Worm (Caenorhabditis elegans) whole organism, L1 larva: Measurements from ENCODE around the gene scl-2.
A peak's percentile ranks its signal among the peaks of the same experiment; 100 is the strongest.

Experiments used
- C16A3.4 ChIP-seq: fragments of 150-350 bp; optimal IDR thresholded peaks from 2 replicates; lab custom pipeline; 2014; ENCODE audit warnings: missing biosample characterization, missing genetic modification characterization
- Y116A8C.19 ChIP-seq: sonication (generic microtip); optimal IDR thresholded peaks from 2 replicates; lab custom pipeline; 2016; ENCODE audit warnings: missing compliant biosample characterization, missing genetic modification characterization, borderline replicate concordance
- alr-1 ChIP-seq: fragments of 200-800 bp; sonication (Bioruptor generic); optimal IDR thresholded peaks from 2 replicates; lab custom pipeline; 2018; ENCODE audit warnings: borderline replicate concordance, mild to moderate bottlenecking, missing genetic modification characterization, missing compliant biosample characterization
- blmp-1 ChIP-seq: fragments of 150-350 bp; optimal IDR thresholded peaks from 2 replicates; lab custom pipeline; 2014; ENCODE audit warnings: missing biosample characterization, missing genetic modification characterization
- ceh-82 ChIP-seq, 3 experiments: fragments of 150-350 bp in 1 of 3; sonication (generic microtip) in 2 of 3; optimal IDR thresholded peaks; 2 replicates each; lab custom pipeline; 2014 to 2017; ENCODE audit warnings: missing biosample characterization in 3 of 3, missing genetic modification characterization in 3 of 3
- ces-1 ChIP-seq: fragments of 150-350 bp; optimal IDR thresholded peaks from 2 replicates; lab custom pipeline; 2014; ENCODE audit warnings: missing biosample characterization, missing genetic modification reagents, missing genetic modification characterization
- dsc-1 ChIP-seq: sonication (generic microtip); optimal IDR thresholded peaks from 2 replicates; lab custom pipeline; 2016; ENCODE audit warnings: mild to moderate bottlenecking, missing genetic modification characterization, missing compliant biosample characterization
- efl-1 ChIP-seq, 4 experiments: fragments of 150-350 bp; optimal IDR thresholded peaks in 3 of 4; peaks in 1 of 4; 1 replicate in 1 of 4; 2 replicates in 3 of 4; lab custom pipeline; 2014; ENCODE audit warnings: missing biosample characterization in 2 of 4, missing genetic modification characterization in 2 of 4, missing genetic modification reagents in 2 of 4
- fos-1 ChIP-seq: fragments of 150-350 bp; optimal IDR thresholded peaks from 2 replicates; lab custom pipeline; 2014; ENCODE audit warnings: missing biosample characterization, missing genetic modification characterization
- isw-1 ChIP-seq: fragments of 200-800 bp; sonication (Bioruptor generic); IDR thresholded peaks from 2 replicates; pipeline ENCODE4 v1.3.6; 2022; ENCODE audit warnings: missing genetic modification characterization, missing compliant biosample characterization
- jun-1 ChIP-seq: fragments of 150-350 bp; optimal IDR thresholded peaks from 2 replicates; lab custom pipeline; 2014; ENCODE audit warnings: missing biosample characterization, missing genetic modification reagents, missing genetic modification characterization
- lin-14 ChIP-seq: fragments of 200-800 bp; sonication (Bioruptor generic); optimal IDR thresholded peaks from 2 replicates; lab custom pipeline; 2018; ENCODE audit warnings: mild to moderate bottlenecking, missing genetic modification characterization, moderate library complexity, missing compliant biosample characterization
- lin-15B ChIP-seq: fragments of 150-350 bp; sonication (generic microtip); optimal IDR thresholded peaks from 3 replicates; lab custom pipeline; 2014; ENCODE audit warnings: missing biosample characterization, missing genetic modification characterization
- lin-35 ChIP-seq, 2 experiments: fragments of 150-350 bp; optimal IDR thresholded peaks; 2 replicates each; lab custom pipeline; 2014; ENCODE audit warnings: missing biosample characterization in 2 of 2, missing genetic modification characterization in 2 of 2, missing genetic modification reagents in 2 of 2
- lin-39 ChIP-seq: fragments of 150-350 bp; optimal IDR thresholded peaks from 2 replicates; lab custom pipeline; 2014; ENCODE audit warnings: missing biosample characterization, missing genetic modification reagents, missing genetic modification characterization
- lir-3 ChIP-seq: sonication (generic microtip); optimal IDR thresholded peaks from 2 replicates; lab custom pipeline; 2016; ENCODE audit warnings: mild to moderate bottlenecking, missing genetic modification characterization, moderate library complexity, missing compliant biosample characterization; ENCODE audit not compliant: poor library complexity
- mef-2 ChIP-seq: fragments of 150-350 bp; optimal IDR thresholded peaks from 2 replicates; lab custom pipeline; 2014; ENCODE audit warnings: missing biosample characterization, missing genetic modification characterization
- nhr-11 ChIP-seq: fragments of 150-350 bp; optimal IDR thresholded peaks from 2 replicates; lab custom pipeline; 2014; ENCODE audit warnings: missing biosample characterization, missing genetic modification characterization
- nhr-20 ChIP-seq: sonication (generic microtip); optimal IDR thresholded peaks from 2 replicates; lab custom pipeline; 2016; ENCODE audit warnings: mild to moderate bottlenecking, missing genetic modification characterization, missing compliant biosample characterization
- nhr-71 ChIP-seq: sonication (generic microtip); optimal IDR thresholded peaks from 2 replicates; lab custom pipeline; 2016; ENCODE audit warnings: mild to moderate bottlenecking, missing genetic modification characterization, moderate library complexity, missing compliant biosample characterization
- nhr-76 ChIP-seq: sonication (generic microtip); optimal IDR thresholded peaks from 2 replicates; lab custom pipeline; 2017; ENCODE audit warnings: missing biosample characterization, missing genetic modification characterization
- sptf-1 ChIP-seq: fragments of 150-350 bp; optimal IDR thresholded peaks from 2 replicates; lab custom pipeline; 2014; ENCODE audit warnings: missing biosample characterization, missing genetic modification characterization
- unc-62 ChIP-seq: fragments of 150-350 bp; optimal IDR thresholded peaks from 2 replicates; lab custom pipeline; 2014; ENCODE audit warnings: missing biosample characterization, missing genetic modification reagents, missing genetic modification characterization
- ztf-4 ChIP-seq: fragments of 150-350 bp; optimal IDR thresholded peaks from 2 replicates; lab custom pipeline; 2014; ENCODE audit warnings: missing biosample characterization, missing genetic modification characterization

Gene scl-2

DNA sequence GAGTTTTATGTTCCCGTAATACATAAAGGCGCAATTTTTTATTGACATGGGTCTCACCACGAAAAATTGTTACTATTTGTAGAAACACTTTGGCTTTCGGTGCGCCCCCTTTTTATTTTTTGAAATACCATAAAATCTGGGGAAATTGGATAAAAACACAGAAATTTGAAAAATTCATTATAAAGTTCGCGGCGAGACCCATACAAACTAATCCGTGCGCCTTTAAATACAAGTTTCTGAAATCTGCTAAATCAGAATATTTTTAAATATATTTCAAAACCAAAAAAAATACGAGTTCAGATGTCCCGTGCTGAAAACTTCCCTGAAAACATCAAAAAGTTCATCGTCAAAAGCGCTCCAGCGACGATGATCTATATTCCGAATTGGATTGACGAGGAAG lies 49.8 kb downstream of the scl-2 start, which contains the start of gene B0564.2:
Gene B0564.2, plus strand, starts transcription at position 301 of the 400 bp plus-strand sequence.
- no peak for TF ChIP-seq Y116A8C.19 (tag; lab: Kevin White, UChicago)
- TF ChIP-seq nhr-71 (tag; lab: Kevin White, UChicago), result no peak
- TF ChIP-seq lin-14, result no peak
- TF ChIP-seq lin-15B (tag; lab: Kevin White, UChicago), result no peak
- TF ChIP-seq unc-62 (GFP tag; lab: Kevin White, UChicago), result no peak
- no peak for TF ChIP-seq fos-1 (tag; lab: Kevin White, UChicago)
- TF ChIP-seq C16A3.4 (tag; lab: Kevin White, UChicago), result no peak
- TF ChIP-seq lin-35 (GFP tag; optimal IDR thresholded peaks at IDR 0.05; lab: Kevin White, UChicago), result no peak
- no peak for TF ChIP-seq lin-39
- no peak for TF ChIP-seq isw-1 (GFP tag; lab: Robert Waterston, UW)
- no peak for TF ChIP-seq ceh-82 (tag; optimal IDR thresholded peaks at IDR 0.05; lab: Kevin White, UChicago)
- no peak for TF ChIP-seq alr-1
- TF ChIP-seq efl-1 (optimal IDR thresholded peaks at IDR 0.05; lab: Kevin White, UChicago), result no peak
- no peak for TF ChIP-seq efl-1 (GFP tag; optimal IDR thresholded peaks at IDR 0.05 in 1 of 2; lab: Kevin White, UChicago)
- no peak for TF ChIP-seq jun-1
- TF ChIP-seq sptf-1 (tag; lab: Kevin White, UChicago), result no peak
- TF ChIP-seq mef-2 (tag; lab: Kevin White, UChicago), result no peak
- TF ChIP-seq ces-1 (GFP tag; lab: Kevin White, UChicago), result no peak
- no peak for TF ChIP-seq lir-3 (tag; lab: Kevin White, UChicago)
- TF ChIP-seq dsc-1 (tag; lab: Kevin White, UChicago), result no peak
- TF ChIP-seq nhr-20 (tag; lab: Kevin White, UChicago), result no peak

DNA sequence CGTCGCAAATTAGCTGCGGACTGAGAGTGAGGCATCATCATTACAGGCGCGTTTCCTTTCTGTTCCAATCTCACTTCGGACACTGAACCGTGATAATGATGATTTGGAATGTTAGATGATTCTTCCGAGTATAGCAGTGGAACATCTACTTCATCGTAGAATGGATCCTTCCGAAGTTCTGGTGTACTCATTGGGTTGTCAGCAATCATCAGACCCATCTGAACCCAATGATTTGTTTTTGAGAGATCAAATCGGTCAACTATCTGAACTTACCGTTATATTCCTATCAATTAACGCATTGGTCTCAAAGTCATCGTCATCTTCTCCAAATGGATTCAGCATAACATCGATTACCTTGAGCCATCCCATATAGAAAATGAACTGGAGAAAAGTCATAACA lies 50.9 kb downstream of the scl-2 start:
- TF ChIP-seq lin-15B (tag; lab: Kevin White, UChicago) (no peak), ztf-4 (tag; lab: Kevin White, UChicago) (no peak), nhr-76 (no peak), nhr-11 (tag; lab: Kevin White, UChicago) (no peak), blmp-1 (tag; lab: Kevin White, UChicago) (peak; percentile 2)
